Fruit fly (Drosophila melanogaster) whole organism, adult: ENCODE data around the gene tty.

Experiments
- CG11617 ChIP-seq: fragments of 200-800 bp; sonication (Bioruptor generic); optimal IDR thresholded peaks from 2 replicates; lab custom pipeline; 2017; ENCODE audit warnings: mild to moderate bottlenecking, missing biosample characterization, missing genetic modification reagents, missing genetic modification characterization
- CG12768 ChIP-seq: fragments of 200-800 bp; sonication (Bioruptor generic); optimal IDR thresholded peaks from 2 replicates; lab custom pipeline; 2017; ENCODE audit warnings: missing biosample characterization, missing genetic modification characterization, mild to moderate bottlenecking, moderate library complexity, missing genetic modification reagents
- CG14711 ChIP-seq: fragments of 200-800 bp; sonication (Bioruptor generic); optimal IDR thresholded peaks from 2 replicates; lab custom pipeline; 2018; ENCODE audit warnings: missing biosample characterization, mild to moderate bottlenecking, missing genetic modification characterization, moderate library complexity
- CG1620 ChIP-seq: fragments of 200-800 bp; sonication (Bioruptor generic); optimal IDR thresholded peaks from 2 replicates; lab custom pipeline; 2016; ENCODE audit warnings: missing biosample characterization, missing genetic modification characterization
- CG33017 ChIP-seq: fragments of 200-800 bp; sonication (Bioruptor generic); optimal IDR thresholded peaks from 2 replicates; lab custom pipeline; 2018; ENCODE audit warnings: missing biosample characterization, mild to moderate bottlenecking, missing genetic modification characterization, moderate library complexity
- CG5204 ChIP-seq: fragments of 200-800 bp; sonication (Bioruptor generic); optimal IDR thresholded peaks from 2 replicates; lab custom pipeline; 2016; ENCODE audit warnings: missing biosample characterization, missing genetic modification characterization
- CG7045 ChIP-seq: fragments of 200-800 bp; sonication (Bioruptor generic); optimal IDR thresholded peaks from 2 replicates; lab custom pipeline; 2017; ENCODE audit warnings: missing biosample characterization, mild to moderate bottlenecking, missing genetic modification characterization
- CG7101 ChIP-seq: fragments of 200-800 bp; sonication (Bioruptor generic); optimal IDR thresholded peaks from 2 replicates; lab custom pipeline; 2018; ENCODE audit warnings: missing biosample characterization, mild to moderate bottlenecking, missing genetic modification characterization, moderate library complexity
- Clk ChIP-seq: fragments of 200-800 bp; sonication (Bioruptor generic); optimal IDR thresholded peaks from 2 replicates; lab custom pipeline; 2017; ENCODE audit warnings: missing biosample characterization, missing genetic modification characterization
- Mnt ChIP-seq: fragments of 200-800 bp; sonication (Bioruptor generic); optimal IDR thresholded peaks from 2 replicates; lab custom pipeline; 2016; ENCODE audit warnings: missing biosample characterization, mild to moderate bottlenecking, missing genetic modification characterization
- bab1 ChIP-seq: fragments of 200-800 bp; sonication (Bioruptor generic); optimal IDR thresholded peaks from 3 replicates; lab custom pipeline; 2019; ENCODE audit warnings: missing biosample characterization, mild to moderate bottlenecking, missing genetic modification characterization, moderate library complexity
- kay ChIP-seq: fragments of 200-800 bp; sonication (Bioruptor generic); peaks from one replicate; lab custom pipeline; 2016; ENCODE audit warnings: missing biosample characterization, missing genetic modification characterization, borderline replicate concordance
- ovo ChIP-seq: fragments of 200-800 bp; sonication (Bioruptor generic); optimal IDR thresholded peaks from 2 replicates; lab custom pipeline; 2016; ENCODE audit warnings: missing biosample characterization, missing genetic modification characterization
- tj ChIP-seq: fragments of 200-800 bp; sonication (Bioruptor generic); optimal IDR thresholded peaks from 3 replicates; lab custom pipeline; 2017; ENCODE audit warnings: missing biosample characterization, mild to moderate bottlenecking, missing genetic modification characterization, moderate library complexity

DNA sequence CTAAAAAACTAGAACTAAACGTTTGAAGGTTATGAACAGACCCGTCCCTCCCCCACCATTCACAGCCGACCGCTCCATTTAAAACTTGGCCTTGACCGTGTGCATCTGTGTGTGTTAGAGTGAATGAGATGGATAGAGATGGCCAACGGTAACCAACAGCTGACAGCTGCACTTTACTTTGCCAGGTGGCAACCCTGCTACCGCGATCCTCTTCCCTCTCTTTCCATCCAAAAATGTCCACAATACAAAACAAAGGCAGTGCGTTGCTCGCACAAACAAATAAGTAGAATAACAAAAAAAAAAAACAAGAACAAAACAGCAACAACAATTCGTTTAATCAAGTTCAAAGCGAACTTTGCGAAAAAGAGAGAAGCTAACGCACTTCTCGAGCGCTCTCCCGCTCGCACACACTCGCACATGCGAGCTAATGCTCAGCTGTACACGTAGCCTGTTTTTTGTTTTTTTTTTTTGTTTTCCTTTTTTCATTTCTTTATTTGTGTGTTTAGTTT lies 29.0 kb upstream of the tty start:
- TF ChIP-seq CG12768 (GFP tag; lab: Kevin White, UChicago), result no peak
- TF ChIP-seq kay (GFP tag; lab: Kevin White, UChicago), result no peak
- peak; percentile 20 for TF ChIP-seq CG7101
- peak; percentile 94 for TF ChIP-seq ovo (GFP tag; lab: Kevin White, UChicago)
- TF ChIP-seq tj (GFP tag; lab: Kevin White, UChicago), result peak; percentile 93
- TF ChIP-seq Clk, result no peak
- TF ChIP-seq CG1620 (GFP tag; lab: Kevin White, UChicago), result peak; percentile 21
- TF ChIP-seq CG5204, result no peak
- peak; percentile 78 for TF ChIP-seq CG14711
- TF ChIP-seq Mnt, result peak; percentile 73
- TF ChIP-seq CG7045 (GFP tag; lab: Kevin White, UChicago), result no peak
- no peak for TF ChIP-seq CG11617 (GFP tag; lab: Kevin White, UChicago)
- no peak for TF ChIP-seq CG33017 (tag; lab: Kevin White, UChicago)
- no peak for TF ChIP-seq bab1 (GFP tag; lab: Kevin White, UChicago)
